Fruit fly (Drosophila melanogaster) whole organism, embryonic: Measurements from ENCODE around the gene CG15418.

Experiments
- Abd-B ChIP-seq: fragments of 200-800 bp; sonication (Bioruptor generic); optimal IDR thresholded peaks from 2 replicates; lab custom pipeline; 2018; ENCODE audit warnings: missing biosample characterization, mild to moderate bottlenecking, missing genetic modification characterization, moderate library complexity
- Aef1 ChIP-seq: fragments of 200-800 bp; sonication (Bioruptor generic); IDR thresholded peaks from 3 replicates; pipeline ENCODE4 v1.3.6; 2022; ENCODE audit warnings: missing biosample characterization, missing genetic modification characterization
- Asciz ChIP-seq: fragments of 200-800 bp; sonication (Bioruptor generic); optimal IDR thresholded peaks from 2 replicates; lab custom pipeline; 2017; ENCODE audit warnings: missing biosample characterization, mild to moderate bottlenecking, missing genetic modification characterization, missing genetic modification reagents
- Atf3 ChIP-seq: fragments of 200-800 bp; sonication (Bioruptor generic); optimal IDR thresholded peaks from 3 replicates; lab custom pipeline; 2016; ENCODE audit warnings: missing biosample characterization, missing genetic modification characterization
- Atf6 ChIP-seq: fragments of 200-800 bp; sonication (Bioruptor generic); IDR thresholded peaks from 2 replicates; pipeline ENCODE4 v1.3.6; 2022; ENCODE audit warnings: missing biosample characterization, missing genetic modification characterization
- B-H1 ChIP-seq: fragments of 200-800 bp; sonication (Bioruptor generic); IDR thresholded peaks from 3 replicates; pipeline ENCODE4 v1.3.6; 2022; ENCODE audit warnings: missing biosample characterization, missing genetic modification characterization
- CG10366 ChIP-seq: fragments of 200-800 bp; sonication (Bioruptor generic); IDR thresholded peaks from 2 replicates; pipeline ENCODE4 v1.3.6; 2022; ENCODE audit warnings: missing biosample characterization, missing genetic modification characterization
- CG10462 ChIP-seq: fragments of 200-800 bp; sonication (Bioruptor generic); optimal IDR thresholded peaks from 2 replicates; lab custom pipeline; 2016; ENCODE audit warnings: missing biosample characterization, missing genetic modification characterization
- CG12236 ChIP-seq: fragments of 200-800 bp; sonication (Bioruptor generic); optimal IDR thresholded peaks from 2 replicates; lab custom pipeline; 2016; ENCODE audit warnings: missing biosample characterization, missing genetic modification characterization
- CG1233 ChIP-seq: fragments of 200-800 bp; sonication (Bioruptor generic); optimal IDR thresholded peaks from 4 replicates; lab custom pipeline; 2018; ENCODE audit warnings: missing biosample characterization, mild to moderate bottlenecking, missing genetic modification characterization
- CG13424 ChIP-seq: fragments of 200-800 bp; sonication (Bioruptor generic); optimal IDR thresholded peaks from 2 replicates; lab custom pipeline; 2019; ENCODE audit warnings: missing biosample characterization, mild to moderate bottlenecking, missing genetic modification characterization, moderate library complexity
- CG14014 ChIP-seq: fragments of 200-800 bp; sonication (Bioruptor generic); IDR thresholded peaks from 2 replicates; pipeline ENCODE4 v1.3.6; 2022; ENCODE audit warnings: missing biosample characterization, missing genetic modification characterization
- CG17361 ChIP-seq: fragments of 200-800 bp; sonication (Bioruptor generic); IDR thresholded peaks from 3 replicates; pipeline ENCODE4 v1.3.6; 2022; ENCODE audit warnings: missing biosample characterization, missing genetic modification characterization
- CG18262 ChIP-seq: fragments of 200-800 bp; optimal IDR thresholded peaks from 3 replicates; lab custom pipeline; 2019; ENCODE audit warnings: missing biosample characterization, mild to moderate bottlenecking, missing genetic modification characterization, moderate library complexity
- CG3065 ChIP-seq: fragments of 200-800 bp; sonication (Bioruptor generic); optimal IDR thresholded peaks from 2 replicates; lab custom pipeline; 2016; ENCODE audit warnings: missing biosample characterization, missing genetic modification characterization
- CG31365 ChIP-seq: fragments of 200-800 bp; sonication (Bioruptor generic); optimal IDR thresholded peaks from 2 replicates; lab custom pipeline; 2018; ENCODE audit warnings: missing biosample characterization, mild to moderate bottlenecking, missing genetic modification characterization
- CG3281 ChIP-seq: fragments of 200-800 bp; sonication (Bioruptor generic); optimal IDR thresholded peaks from 3 replicates; lab custom pipeline; 2017; ENCODE audit warnings: missing biosample characterization, mild to moderate bottlenecking, missing genetic modification characterization
- CG4282 ChIP-seq: fragments of 200-800 bp; sonication (Bioruptor generic); optimal IDR thresholded peaks from 2 replicates; lab custom pipeline; 2016; ENCODE audit warnings: missing biosample characterization, missing genetic modification characterization
- CG4404 ChIP-seq: fragments of 200-800 bp; sonication (Bioruptor generic); IDR thresholded peaks from 2 replicates; pipeline ENCODE4 v1.3.6; 2022; ENCODE audit warnings: missing biosample characterization, missing genetic modification characterization
- CG6654 ChIP-seq: fragments of 200-800 bp; sonication (Bioruptor generic); optimal IDR thresholded peaks from 2 replicates; lab custom pipeline; 2017; ENCODE audit warnings: missing biosample characterization, mild to moderate bottlenecking, missing genetic modification characterization
- CG7271 ChIP-seq: fragments of 200-800 bp; sonication (Bioruptor generic); optimal IDR thresholded peaks from 2 replicates; lab custom pipeline; 2018; ENCODE audit warnings: missing biosample characterization, mild to moderate bottlenecking, missing genetic modification characterization, moderate library complexity
- CG7963 ChIP-seq: fragments of 200-800 bp; sonication (Bioruptor generic); IDR thresholded peaks from 3 replicates; pipeline ENCODE4 v1.3.6; 2022; ENCODE audit warnings: missing biosample characterization, missing genetic modification characterization; ENCODE audit not compliant: partially characterized antibody
- CG8478 ChIP-seq: fragments of >200 bp; optimal IDR thresholded peaks from 2 replicates; lab custom pipeline; 2018
- Dbx ChIP-seq: fragments of 200-800 bp; sonication (Bioruptor generic); IDR thresholded peaks from 3 replicates; pipeline ENCODE4 v1.3.6; 2022; ENCODE audit warnings: missing biosample characterization, missing genetic modification characterization
- Dip3 ChIP-seq: fragments of 200-800 bp; sonication (Bioruptor generic); optimal IDR thresholded peaks from 3 replicates; lab custom pipeline; 2016; ENCODE audit warnings: missing biosample characterization, missing genetic modification characterization
- Dp ChIP-seq: fragments of 200-800 bp; sonication (Bioruptor generic); optimal IDR thresholded peaks from 2 replicates; lab custom pipeline; 2018; ENCODE audit warnings: missing biosample characterization, mild to moderate bottlenecking, missing genetic modification characterization, moderate library complexity
- HLH3B ChIP-seq: fragments of 200-800 bp; sonication (Bioruptor generic); IDR thresholded peaks from 2 replicates; pipeline ENCODE4 v1.3.6; 2022; ENCODE audit warnings: missing biosample characterization, missing genetic modification characterization
- HLH4C ChIP-seq: fragments of 200-800 bp; sonication (Bioruptor generic); IDR thresholded peaks from 3 replicates; pipeline ENCODE4 v1.3.6; 2022; ENCODE audit warnings: missing biosample characterization, missing genetic modification characterization; ENCODE audit not compliant: partially characterized antibody
- Hmr ChIP-seq: fragments of 200-800 bp; sonication (Bioruptor generic); optimal IDR thresholded peaks from 3 replicates; lab custom pipeline; 2017; ENCODE audit warnings: mild to moderate bottlenecking, missing biosample characterization, missing genetic modification reagents, missing genetic modification characterization
- Hr3 ChIP-seq: fragments of 200-800 bp; sonication (Bioruptor generic); optimal IDR thresholded peaks from 3 replicates; lab custom pipeline; 2016; ENCODE audit warnings: missing biosample characterization, missing genetic modification characterization
- Jarid2 ChIP-seq: fragments of 200-800 bp; sonication (Bioruptor generic); optimal IDR thresholded peaks from 3 replicates; lab custom pipeline; 2017; ENCODE audit warnings: mild to moderate bottlenecking, missing biosample characterization, missing genetic modification reagents, missing genetic modification characterization
- Myb ChIP-seq: fragments of 200-800 bp; sonication (Bioruptor generic); optimal IDR thresholded peaks from 2 replicates; lab custom pipeline; 2016; ENCODE audit warnings: missing biosample characterization, missing genetic modification characterization
- NFAT ChIP-seq: fragments of 200-800 bp; sonication (Bioruptor generic); IDR thresholded peaks from 2 replicates; pipeline ENCODE4 v1.3.6; 2022; ENCODE audit warnings: missing biosample characterization, missing genetic modification characterization
- Ravus ChIP-seq: fragments of 200-800 bp; sonication (Bioruptor generic); IDR thresholded peaks from 2 replicates; pipeline ENCODE4 v1.3.6; 2022; ENCODE audit warnings: missing biosample characterization, missing genetic modification characterization
- Stat92E ChIP-seq, 3 experiments: fragments of >200 bp in 2 of 3; fragments of 200-800 bp in 1 of 3; sonication (Bioruptor generic) in 1 of 3; optimal IDR thresholded peaks; 2 replicates each; lab custom pipeline; 2017 to 2019; ENCODE audit warnings: missing biosample characterization in 3 of 3, missing genetic modification characterization in 3 of 3, mild to moderate bottlenecking in 1 of 3, moderate library complexity in 1 of 3
- Trl ChIP-seq, 3 experiments: fragments of >200 bp in 2 of 3; fragments of 200-800 bp in 1 of 3; sonication (Bioruptor generic) in 1 of 3; optimal IDR thresholded peaks; 2 replicates in 1 of 3; 3 replicates in 2 of 3; lab custom pipeline; 2016 to 2017; ENCODE audit warnings: missing biosample characterization in 1 of 3, missing genetic modification characterization in 1 of 3
- Usf ChIP-seq: fragments of 200-800 bp; sonication (Bioruptor generic); optimal IDR thresholded peaks from 2 replicates; lab custom pipeline; 2017; ENCODE audit warnings: missing genotype, missing biosample characterization, missing genetic modification characterization
- bbx ChIP-seq: fragments of 200-800 bp; sonication (Bioruptor generic); IDR thresholded peaks from 2 replicates; pipeline ENCODE4 v1.3.6; 2022; ENCODE audit warnings: missing biosample characterization, missing genetic modification characterization; ENCODE audit not compliant: partially characterized antibody
- bowl ChIP-seq: fragments of 200-800 bp; sonication (Bioruptor generic); IDR thresholded peaks from 2 replicates; pipeline ENCODE4 v1.3.6; 2022; ENCODE audit warnings: missing biosample characterization, missing genetic modification characterization
- caup ChIP-seq: fragments of 200-800 bp; sonication (Bioruptor generic); optimal IDR thresholded peaks from 3 replicates; lab custom pipeline; 2017; ENCODE audit warnings: missing biosample characterization, mild to moderate bottlenecking, missing genetic modification characterization, moderate library complexity; ENCODE audit not compliant: severe bottlenecking
- crp ChIP-seq, 2 experiments: fragments of 200-800 bp; sonication (Bioruptor generic); optimal IDR thresholded peaks; 2 replicates in 1 of 2; 3 replicates in 1 of 2; lab custom pipeline; 2017; ENCODE audit warnings: missing biosample characterization in 2 of 2, missing genetic modification characterization in 2 of 2, mild to moderate bottlenecking in 1 of 2, moderate library complexity in 1 of 2
- disco-r ChIP-seq: fragments of 200-800 bp; sonication (Bioruptor generic); optimal IDR thresholded peaks from 2 replicates; lab custom pipeline; 2016; ENCODE audit warnings: missing biosample characterization, missing genetic modification characterization
- eyg ChIP-seq: fragments of 200-800 bp; sonication (Bioruptor generic); optimal IDR thresholded peaks from 3 replicates; lab custom pipeline; 2016; ENCODE audit warnings: missing biosample characterization, missing genetic modification characterization
- gt ChIP-seq: fragments of 200-800 bp; sonication (Bioruptor generic); IDR thresholded peaks from 2 replicates; pipeline ENCODE4 v1.3.6; 2022; ENCODE audit warnings: missing biosample characterization, missing genetic modification characterization
- ken ChIP-seq: fragments of 200-800 bp; sonication (Bioruptor generic); IDR thresholded peaks from 3 replicates; pipeline ENCODE4 v1.3.6; 2022; ENCODE audit warnings: missing biosample characterization, missing genetic modification characterization
- sd ChIP-seq: fragments of 200-800 bp; sonication (Bioruptor generic); optimal IDR thresholded peaks from 3 replicates; lab custom pipeline; 2018; ENCODE audit warnings: missing biosample characterization, mild to moderate bottlenecking, missing genetic modification characterization, moderate library complexity
- sens ChIP-seq: fragments of 200-800 bp; sonication (Bioruptor generic); peaks from one replicate; lab custom pipeline; 2016; ENCODE audit warnings: missing biosample characterization, missing genetic modification characterization
- stwl ChIP-seq: fragments of 200-800 bp; sonication (Bioruptor generic); optimal IDR thresholded peaks from 3 replicates; lab custom pipeline; 2018; ENCODE audit warnings: missing biosample characterization, mild to moderate bottlenecking, missing genetic modification characterization, moderate library complexity
- tap ChIP-seq: fragments of 200-800 bp; optimal IDR thresholded peaks from 3 replicates; lab custom pipeline; 2019; ENCODE audit warnings: missing biosample characterization, mild to moderate bottlenecking, missing genetic modification characterization, moderate library complexity

CG15418 gene

DNA sequence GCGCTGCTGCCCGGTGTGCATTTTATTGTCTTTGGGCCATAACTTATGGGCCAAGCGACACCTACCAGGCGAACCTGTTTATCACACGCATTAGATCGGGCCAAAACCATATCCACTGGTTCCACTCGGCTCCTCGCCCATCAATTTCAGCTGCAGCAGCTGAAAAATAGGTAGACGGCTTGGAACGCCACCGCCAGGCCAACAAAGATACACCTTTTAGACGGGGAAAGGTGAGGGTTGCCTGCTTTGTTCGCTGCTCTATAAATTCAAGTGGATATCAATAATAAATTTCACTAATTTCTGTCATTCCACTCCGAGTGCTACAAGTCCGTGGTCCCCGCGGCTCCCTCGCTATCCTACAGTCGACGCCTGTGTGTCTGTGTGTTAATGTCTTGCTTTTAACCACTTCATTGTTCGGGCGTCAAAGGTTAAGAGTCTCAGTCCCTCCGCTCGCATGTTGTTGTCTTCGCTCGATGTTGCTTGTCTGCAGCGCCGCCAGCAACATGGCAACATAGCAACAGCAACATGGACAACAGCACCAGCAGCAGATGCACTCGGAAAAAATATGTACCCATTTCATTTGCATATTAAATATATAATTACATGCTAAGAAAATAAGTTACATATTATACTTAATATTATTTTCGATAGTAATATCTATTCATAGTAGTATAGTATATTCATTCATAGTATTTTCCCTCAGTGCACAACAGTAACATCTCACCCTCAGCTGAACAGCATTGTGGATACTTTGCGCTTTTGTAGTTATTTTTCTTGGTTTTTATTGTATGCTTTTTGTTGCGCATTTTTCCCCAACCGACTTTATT, 33.4 kb downstream of the CG15418 start (continued):
- TF ChIP-seq Hr3 (GFP tag; lab: Kevin White, UChicago), result peak; percentile 80
- TF ChIP-seq caup (GFP tag; lab: Kevin White, UChicago), result peak; percentile 35
- TF ChIP-seq CG6654, result peak; percentile 4
- no peak for TF ChIP-seq CG8478 (lab: Kevin White, UChicago)
- no peak for TF ChIP-seq stwl (tag; lab: Kevin White, UChicago)
- TF ChIP-seq HLH4C (GFP tag; lab: Robert Waterston, UW), result no peak
- TF ChIP-seq disco-r, result no peak
- no peak for TF ChIP-seq Dbx (GFP tag; lab: Robert Waterston, UW)
- no peak for TF ChIP-seq NFAT (GFP tag; lab: Robert Waterston, UW)
- TF ChIP-seq Stat92E (GFP tag; optimal IDR thresholded peaks at IDR 0.05; lab: Kevin White, UChicago), result no peak
- TF ChIP-seq CG4404 (GFP tag; lab: Robert Waterston, UW), result peak; percentile 88
- TF ChIP-seq CG3065 (GFP tag; lab: Kevin White, UChicago), result peak; percentile 71
- peak; percentile 70 for TF ChIP-seq CG10462 (GFP tag; lab: Kevin White, UChicago)
- no peak for TF ChIP-seq CG7963 (GFP tag; lab: Robert Waterston, UW)
- no peak for TF ChIP-seq Trl (optimal IDR thresholded peaks at IDR 0.05; lab: Kevin White, UChicago)
- no peak for TF ChIP-seq Trl (GFP tag; optimal IDR thresholded peaks at IDR 0.05; lab: Kevin White, UChicago)
- no peak for TF ChIP-seq CG31365 (tag; lab: Kevin White, UChicago)
- peak; percentile 34 for TF ChIP-seq Hmr
- peak in 1 of 2 experiments; percentile 30 for TF ChIP-seq crp (GFP tag; optimal IDR thresholded peaks at IDR 0.05; lab: Kevin White, UChicago)
- peak; percentile 54 for TF ChIP-seq Jarid2 (GFP tag; lab: Kevin White, UChicago)
- peak; percentile 75 for TF ChIP-seq gt (GFP tag; lab: Robert Waterston, UW)
- peak; percentile 70 for TF ChIP-seq CG7271
- peak; percentile 59 for TF ChIP-seq Aef1 (GFP tag; lab: Robert Waterston, UW)
- no peak for TF ChIP-seq CG12236 (GFP tag; lab: Kevin White, UChicago)
- no peak for TF ChIP-seq Ravus (GFP tag; lab: Robert Waterston, UW)
- peak; percentile 72 for TF ChIP-seq Asciz (GFP tag; lab: Kevin White, UChicago)
- TF ChIP-seq bbx (GFP tag; lab: Robert Waterston, UW), result no peak
- peak; percentile 32; the same call in 1 of the 3 replicates for TF ChIP-seq ken (GFP tag; lab: Robert Waterston, UW)
- no peak for TF ChIP-seq Dp (GFP tag; lab: Kevin White, UChicago)
- TF ChIP-seq B-H1 (GFP tag; lab: Robert Waterston, UW), result peak; percentile 67; the same call in 2 of the 3 replicates
- no peak for TF ChIP-seq Myb
- no peak for TF ChIP-seq sd (tag; lab: Kevin White, UChicago)
- TF ChIP-seq sens (GFP tag; lab: Kevin White, UChicago), result peak; percentile 84
- TF ChIP-seq CG3281, result no peak
- peak; percentile 95 for TF ChIP-seq CG18262 (tag; lab: Kevin White, UChicago)
- peak; percentile 76 for TF ChIP-seq Abd-B
- TF ChIP-seq tap (tag; lab: Kevin White, UChicago), result peak; percentile 87
- TF ChIP-seq Usf (GFP tag; lab: Kevin White, UChicago), result peak; percentile 30
- TF ChIP-seq CG17361 (GFP tag; lab: Robert Waterston, UW), result peak; percentile 92
- TF ChIP-seq CG1233 (GFP tag; lab: Kevin White, UChicago), result peak; percentile 82
- no peak for TF ChIP-seq bowl
- TF ChIP-seq CG14014, result peak; percentile 54; the same call in 1 of the 2 replicates
- TF ChIP-seq HLH3B (GFP tag; lab: Robert Waterston, UW), result peak; percentile 87
- no peak for TF ChIP-seq eyg
- no peak; the same call in 1 of the 2 replicates for TF ChIP-seq Atf6 (GFP tag; lab: Robert Waterston, UW)
- TF ChIP-seq Dip3 (GFP tag; lab: Kevin White, UChicago), result no peak
- TF ChIP-seq Atf3, result no peak
- TF ChIP-seq CG13424, result peak; percentile 88
- peak; percentile 68 for TF ChIP-seq CG10366
- TF ChIP-seq CG4282 (GFP tag; lab: Kevin White, UChicago), result no peak
